Fruit fly (Drosophila melanogaster) Kc167 (cell line): ENCODE measurements around the gene BtbVII.

Experiments
- Myc ChIP-seq: fragments of >200 bp; optimal IDR thresholded peaks from 2 replicates; lab custom pipeline; 2017; ENCODE audit warnings: missing external identifiers
- Sin3A ChIP-seq: fragments of >200 bp; optimal IDR thresholded peaks from 2 replicates; lab custom pipeline; 2018; ENCODE audit warnings: missing external identifiers
- h ChIP-seq: fragments of >200 bp; optimal IDR thresholded peaks from 3 replicates; lab custom pipeline; 2018; ENCODE audit warnings: missing external identifiers
- insv ChIP-seq: fragments of >200 bp; optimal IDR thresholded peaks from 3 replicates; lab custom pipeline; 2018; ENCODE audit warnings: missing external identifiers
- psq ChIP-seq: fragments of >200 bp; optimal IDR thresholded peaks from 2 replicates; lab custom pipeline; 2017; ENCODE audit warnings: missing external identifiers
- ttk ChIP-seq: sonication (Bioruptor generic); optimal IDR thresholded peaks from 2 replicates; lab custom pipeline; 2017; ENCODE audit warnings: missing external identifiers

DNA sequence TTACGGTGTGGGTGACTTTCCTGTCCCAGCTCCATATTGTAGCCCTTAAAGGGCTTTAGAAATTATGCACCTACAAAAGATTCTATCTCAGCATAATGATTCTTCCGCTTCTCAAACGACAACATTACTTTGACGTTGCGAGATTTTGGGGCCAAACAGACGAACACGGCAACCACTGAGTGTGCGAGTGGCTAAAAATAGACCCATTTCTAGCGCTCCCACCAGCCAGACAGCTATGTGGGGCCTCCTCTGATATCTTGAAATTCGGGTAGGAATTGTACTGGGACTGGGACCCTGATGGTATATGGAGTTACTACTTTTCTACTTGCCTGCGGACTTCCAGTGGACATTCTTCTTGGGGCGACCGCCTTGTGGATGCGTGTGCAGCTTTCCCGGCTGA lies 29.4 kb downstream of the BtbVII start:
- TF ChIP-seq Sin3A (lab: Kevin White, UChicago) (no peak), ttk (lab: Kevin White, UChicago) (no peak), insv (lab: Kevin White, UChicago) (no peak), psq (lab: Kevin White, UChicago) (no peak), h (no peak), Myc (no peak)
